Fruit fly (Drosophila melanogaster) whole organism, embryonic: Measurements from ENCODE around the gene Fnta.

Experiments used
- CG10565 ChIP-seq: fragments of 200-800 bp; sonication (Bioruptor generic); optimal IDR thresholded peaks from 3 replicates; lab custom pipeline; 2016; ENCODE audit warnings: missing biosample characterization, mild to moderate bottlenecking, missing genetic modification characterization
- CG11560 ChIP-seq: fragments of 200-800 bp; sonication (Bioruptor generic); IDR thresholded peaks from 3 replicates; pipeline ENCODE4 v1.3.6; 2022; ENCODE audit warnings: missing biosample characterization, missing genetic modification characterization
- CG12219 ChIP-seq: fragments of 200-800 bp; sonication (Bioruptor generic); optimal IDR thresholded peaks from 3 replicates; lab custom pipeline; 2018; ENCODE audit warnings: missing biosample characterization, mild to moderate bottlenecking, missing genetic modification characterization
- CG12769 ChIP-seq: fragments of 200-800 bp; sonication (Bioruptor generic); optimal IDR thresholded peaks from 2 replicates; lab custom pipeline; 2019; ENCODE audit warnings: missing biosample characterization, mild to moderate bottlenecking, missing genetic modification characterization, moderate library complexity
- CG15696 ChIP-seq: fragments of 200-800 bp; sonication (Bioruptor generic); optimal IDR thresholded peaks from 2 replicates; lab custom pipeline; 2019; ENCODE audit warnings: missing biosample characterization, mild to moderate bottlenecking, missing genetic modification characterization, moderate library complexity
- CG18599 ChIP-seq: fragments of 200-800 bp; sonication (Bioruptor generic); optimal IDR thresholded peaks from 3 replicates; lab custom pipeline; 2017; ENCODE audit warnings: missing biosample characterization, missing genetic modification characterization, mild to moderate bottlenecking, moderate library complexity, missing genetic modification reagents
- CG4730 ChIP-seq: fragments of 200-800 bp; sonication (Bioruptor generic); IDR thresholded peaks from 2 replicates; pipeline ENCODE4 v1.3.6; 2022; ENCODE audit warnings: missing biosample characterization, missing genetic modification characterization
- CG4820 ChIP-seq: fragments of 200-800 bp; sonication (Bioruptor generic); optimal IDR thresholded peaks from 3 replicates; lab custom pipeline; 2016; ENCODE audit warnings: missing biosample characterization, missing genetic modification characterization
- CG6683 ChIP-seq: fragments of 200-800 bp; sonication (Bioruptor generic); optimal IDR thresholded peaks from 2 replicates; lab custom pipeline; 2017; ENCODE audit warnings: missing biosample characterization, mild to moderate bottlenecking, missing genetic modification characterization, missing genetic modification reagents
- CG6854 ChIP-seq: fragments of 200-800 bp; sonication (Bioruptor generic); optimal IDR thresholded peaks from 3 replicates; lab custom pipeline; 2017; ENCODE audit warnings: missing biosample characterization, mild to moderate bottlenecking, missing genetic modification characterization
- CG8765 ChIP-seq: fragments of 200-800 bp; sonication (Bioruptor generic); IDR thresholded peaks from 2 replicates; pipeline ENCODE4 v1.3.6; 2022; ENCODE audit warnings: missing biosample characterization, missing genetic modification characterization
- CG9797 ChIP-seq: fragments of 200-800 bp; sonication (Bioruptor generic); optimal IDR thresholded peaks from 3 replicates; lab custom pipeline; 2018; ENCODE audit warnings: missing biosample characterization, mild to moderate bottlenecking, missing genetic modification characterization
- Camta ChIP-seq: fragments of 200-800 bp; sonication (Bioruptor generic); optimal IDR thresholded peaks from 2 replicates; lab custom pipeline; 2016; ENCODE audit warnings: missing biosample characterization, missing genetic modification characterization
- Dip2 ChIP-seq: fragments of 200-800 bp; sonication (Bioruptor generic); IDR thresholded peaks from 2 replicates; pipeline ENCODE4 v1.3.6; 2022; ENCODE audit warnings: missing biosample characterization, missing genetic modification characterization
- Dref ChIP-seq: fragments of 200-800 bp; sonication (Bioruptor generic); IDR thresholded peaks from 2 replicates; pipeline ENCODE4 v1.3.6; 2022; ENCODE audit warnings: missing biosample characterization, missing genetic modification characterization
- Hr39 ChIP-seq: fragments of >200 bp; optimal IDR thresholded peaks from 2 replicates; lab custom pipeline; 2017
- Med ChIP-seq: fragments of 200-800 bp; sonication (Bioruptor generic); peaks from one replicate; lab custom pipeline; 2016; ENCODE audit warnings: missing biosample characterization, missing genetic modification characterization, mild to moderate bottlenecking, inconsistent platforms, moderate library complexity
- Nf-YA ChIP-seq: fragments of 200-800 bp; sonication (Bioruptor generic); IDR thresholded peaks from 2 replicates; pipeline ENCODE4 v1.3.6; 2022; ENCODE audit warnings: missing biosample characterization, missing genetic modification characterization
- Oli ChIP-seq: fragments of 200-800 bp; sonication (Bioruptor generic); optimal IDR thresholded peaks from 2 replicates; lab custom pipeline; 2018; ENCODE audit warnings: missing biosample characterization, mild to moderate bottlenecking, missing genetic modification characterization, moderate library complexity
- Ptx1 ChIP-seq: fragments of 200-800 bp; sonication (Bioruptor generic); IDR thresholded peaks from 2 replicates; pipeline ENCODE4 v1.3.6; 2022; ENCODE audit warnings: missing biosample characterization, missing genetic modification characterization
- Rx ChIP-seq: fragments of 200-800 bp; sonication (Bioruptor generic); IDR thresholded peaks from 2 replicates; pipeline ENCODE4 v1.3.6; 2022; ENCODE audit warnings: missing biosample characterization, missing genetic modification characterization
- Six4 ChIP-seq: fragments of 200-800 bp; sonication (Bioruptor generic); optimal IDR thresholded peaks from 2 replicates; lab custom pipeline; 2016; ENCODE audit warnings: missing biosample characterization, missing genetic modification characterization
- Spps ChIP-seq: fragments of 200-800 bp; sonication (Bioruptor generic); optimal IDR thresholded peaks from 2 replicates; lab custom pipeline; 2018; ENCODE audit warnings: missing biosample characterization, mild to moderate bottlenecking, missing genetic modification characterization
- Xbp1 ChIP-seq: fragments of 200-800 bp; sonication (Bioruptor generic); optimal IDR thresholded peaks from 3 replicates; lab custom pipeline; 2016; ENCODE audit warnings: missing biosample characterization, mild to moderate bottlenecking, missing genetic modification characterization
- abd-A ChIP-seq: fragments of 200-800 bp; sonication (Bioruptor generic); optimal IDR thresholded peaks from 3 replicates; lab custom pipeline; 2019; ENCODE audit warnings: missing biosample characterization, mild to moderate bottlenecking, missing genetic modification characterization, moderate library complexity
- ac ChIP-seq: fragments of 200-800 bp; sonication (Bioruptor generic); optimal IDR thresholded peaks from 3 replicates; lab custom pipeline; 2017; ENCODE audit warnings: missing biosample characterization, mild to moderate bottlenecking, missing genetic modification characterization
- ase ChIP-seq: fragments of 200-800 bp; sonication (Bioruptor generic); IDR thresholded peaks from 3 replicates; pipeline ENCODE4 v1.3.6; 2022; ENCODE audit warnings: missing biosample characterization, missing genetic modification characterization
- ash1 ChIP-seq: fragments of 200-800 bp; sonication (Bioruptor generic); optimal IDR thresholded peaks from 2 replicates; lab custom pipeline; 2018; ENCODE audit warnings: missing biosample characterization, mild to moderate bottlenecking, missing genetic modification characterization
- br ChIP-seq: fragments of >200 bp; optimal IDR thresholded peaks from 2 replicates; lab custom pipeline; 2017
- chn ChIP-seq: fragments of 200-800 bp; sonication (Bioruptor generic); optimal IDR thresholded peaks from 2 replicates; lab custom pipeline; 2016; ENCODE audit warnings: missing biosample characterization, missing genetic modification characterization
- crc ChIP-seq: fragments of 200-800 bp; sonication (Bioruptor generic); optimal IDR thresholded peaks from 2 replicates; lab custom pipeline; 2016; ENCODE audit warnings: missing biosample characterization, missing genetic modification characterization
- dan ChIP-seq: fragments of 200-800 bp; sonication (Bioruptor generic); IDR thresholded peaks from 2 replicates; pipeline ENCODE4 v1.3.6; 2022; ENCODE audit warnings: missing biosample characterization, missing genetic modification characterization
- dimm ChIP-seq: fragments of 200-800 bp; sonication (Bioruptor generic); IDR thresholded peaks from 2 replicates; pipeline ENCODE4 v1.3.6; 2022; ENCODE audit warnings: missing biosample characterization, missing genetic modification characterization
- fd64A ChIP-seq: fragments of 200-800 bp; sonication (Bioruptor generic); optimal IDR thresholded peaks from 3 replicates; lab custom pipeline; 2018; ENCODE audit warnings: missing biosample characterization, mild to moderate bottlenecking, missing genetic modification characterization
- gce ChIP-seq: fragments of 200-800 bp; sonication (Bioruptor generic); IDR thresholded peaks from 3 replicates; pipeline ENCODE4 v1.3.6; 2022; ENCODE audit warnings: missing biosample characterization, missing genetic modification characterization
- gro ChIP-seq: fragments of 200-800 bp; sonication (Bioruptor generic); optimal IDR thresholded peaks from 2 replicates; lab custom pipeline; 2016; ENCODE audit warnings: missing biosample characterization, missing genetic modification characterization
- hb ChIP-seq: fragments of 200-800 bp; sonication (Bioruptor generic); IDR thresholded peaks from 3 replicates; pipeline ENCODE4 v1.3.6; 2022; ENCODE audit warnings: missing biosample characterization, missing genetic modification characterization; ENCODE audit not compliant: partially characterized antibody
- hkb ChIP-seq, 2 experiments: fragments of 200-800 bp in 1 of 2; fragments of >200 bp in 1 of 2; sonication (Bioruptor generic) in 1 of 2; IDR thresholded peaks in 1 of 2; optimal IDR thresholded peaks in 1 of 2; 2 replicates each; pipeline versions ENCODE4 v1.3.6 to Lab custom; 2017 to 2022; ENCODE audit warnings: missing biosample characterization in 1 of 2, missing genetic modification characterization in 1 of 2
- jigr1 ChIP-seq: fragments of 200-800 bp; sonication (Bioruptor generic); IDR thresholded peaks from 3 replicates; pipeline ENCODE4 v1.3.6; 2022; ENCODE audit warnings: missing biosample characterization, missing genetic modification characterization
- kah ChIP-seq: fragments of 200-800 bp; sonication (Bioruptor generic); optimal IDR thresholded peaks from 2 replicates; lab custom pipeline; 2018; ENCODE audit warnings: missing biosample characterization, mild to moderate bottlenecking, missing genetic modification characterization
- oc ChIP-seq: fragments of 200-800 bp; sonication (Bioruptor generic); optimal IDR thresholded peaks from 2 replicates; lab custom pipeline; 2018; ENCODE audit warnings: missing biosample characterization, mild to moderate bottlenecking, missing genetic modification characterization, moderate library complexity
- pzg ChIP-seq: fragments of 200-800 bp; sonication (Bioruptor generic); optimal IDR thresholded peaks from 3 replicates; lab custom pipeline; 2018; ENCODE audit warnings: missing biosample characterization, mild to moderate bottlenecking, missing genetic modification characterization, moderate library complexity
- row ChIP-seq: fragments of 200-800 bp; sonication (Bioruptor generic); IDR thresholded peaks from 3 replicates; pipeline ENCODE4 v1.3.6; 2022; ENCODE audit warnings: missing biosample characterization, missing genetic modification characterization
- sens ChIP-seq: fragments of 200-800 bp; sonication (Bioruptor generic); peaks from one replicate; lab custom pipeline; 2016; ENCODE audit warnings: missing biosample characterization, missing genetic modification characterization
- seq ChIP-seq: fragments of 200-800 bp; sonication (Bioruptor generic); IDR thresholded peaks from 2 replicates; pipeline ENCODE4 v1.3.6; 2022; ENCODE audit warnings: missing biosample characterization, missing genetic modification characterization
- slbo ChIP-seq: fragments of 200-800 bp; sonication (Bioruptor generic); IDR thresholded peaks from 2 replicates; pipeline ENCODE4 v1.3.6; 2022; ENCODE audit warnings: missing biosample characterization, missing genetic modification characterization
- slou ChIP-seq: fragments of 200-800 bp; sonication (Bioruptor generic); optimal IDR thresholded peaks from 3 replicates; lab custom pipeline; 2016; ENCODE audit warnings: missing biosample characterization, missing genetic modification characterization
- stc ChIP-seq: fragments of 200-800 bp; sonication (Bioruptor generic); IDR thresholded peaks from 2 replicates; pipeline ENCODE4 v1.3.6; 2022; ENCODE audit warnings: missing biosample characterization, missing genetic modification characterization
- tup ChIP-seq: fragments of 200-800 bp; sonication (Bioruptor generic); optimal IDR thresholded peaks from 2 replicates; lab custom pipeline; 2016; ENCODE audit warnings: missing biosample characterization, mild to moderate bottlenecking, missing genetic modification characterization, moderate library complexity
- z ChIP-seq: fragments of 200-800 bp; sonication (Bioruptor generic); IDR thresholded peaks from 3 replicates; pipeline ENCODE4 v1.3.6; 2022; ENCODE audit warnings: missing biosample characterization, missing genetic modification characterization

The Fnta gene

dm6 chr2L:4820448-4821318 lies 9.8 kb downstream of the Fnta start (continued):
- TF ChIP-seq CG18599 (GFP tag; lab: Kevin White, UChicago) (no peak), Med (GFP tag; lab: Kevin White, UChicago) (peak; percentile 25), br (lab: Kevin White, UChicago) (no peak), jigr1 (GFP tag; lab: Robert Waterston, UW) (peak; percentile 43; the same call in 1 of the 3 replicates), Nf-YA (0 out of 2 replicates have a peak, but pooled peaks have one; percentile 20), CG4820 (GFP tag; lab: Kevin White, UChicago) (peak; percentile 21), z (GFP tag; lab: Robert Waterston, UW) (no peak), CG10565 (GFP tag; lab: Kevin White, UChicago) (no peak), seq (GFP tag; lab: Robert Waterston, UW) (peak; percentile 6; the same call in 1 of the 2 replicates), Rx (peak; percentile 57), abd-A (no peak), crc (no peak), oc (tag; lab: Kevin White, UChicago) (no peak), Xbp1 (GFP tag; lab: Kevin White, UChicago) (peak; percentile 43), Six4 (GFP tag; lab: Kevin White, UChicago) (peak; percentile 49), ase (no peak; the same call in 2 of the 3 replicates), sens (GFP tag; lab: Kevin White, UChicago) (peak; percentile 90), CG12219 (GFP tag; lab: Kevin White, UChicago) (peak; percentile 63), CG11560 (tag; lab: Robert Waterston, UW) (no peak), Hr39 (lab: Kevin White, UChicago) (no peak), row (GFP tag; lab: Robert Waterston, UW) (peak; percentile 75; the same call in 2 of the 3 replicates), CG8765 (GFP tag; lab: Robert Waterston, UW) (no peak), CG9797 (GFP tag; lab: Kevin White, UChicago) (no peak), CG12769 (peak; percentile 68), ac (GFP tag; lab: Kevin White, UChicago) (no peak), CG4730 (GFP tag; lab: Robert Waterston, UW) (no peak), dan (no peak), dimm (no peak), tup (GFP tag; lab: Kevin White, UChicago) (no peak), ash1 (GFP tag; lab: Kevin White, UChicago) (no peak), fd64A (GFP tag; lab: Kevin White, UChicago) (peak; percentile 17), Ptx1 (GFP tag; lab: Robert Waterston, UW) (peak; percentile 43), slbo (GFP tag; lab: Robert Waterston, UW) (peak; percentile 65), Oli (peak; percentile 57), Camta (GFP tag; lab: Kevin White, UChicago) (no peak), kah (no peak), gro (no peak), CG6854 (no peak), hb (GFP tag; lab: Robert Waterston, UW) (no peak), Dip2 (GFP tag; lab: Robert Waterston, UW) (no peak), slou (GFP tag; lab: Kevin White, UChicago) (peak; percentile 19), Dref (GFP tag; lab: Robert Waterston, UW) (no peak), chn (GFP tag; lab: Kevin White, UChicago) (peak; percentile 18), gce (GFP tag; lab: Robert Waterston, UW) (no peak), CG6683 (no peak), hkb (optimal IDR thresholded peaks at IDR 0.05; lab: Kevin White, UChicago) (no peak), hkb (GFP tag; IDR thresholded peaks at IDR 0.05; lab: Robert Waterston, UW) (peak; percentile 6), Spps (tag; lab: Kevin White, UChicago) (no peak), pzg (GFP tag; lab: Kevin White, UChicago) (no peak), stc (GFP tag; lab: Robert Waterston, UW) (0 out of 2 replicates have a peak, but pooled peaks have one; percentile 7), CG15696 (tag; lab: Kevin White, UChicago) (peak; percentile 58)
